Fruit fly (Drosophila melanogaster) whole organism, prepupa: Measurements from ENCODE around the gene kibra.

ENCODE experiments used
- CG10669 ChIP-seq: fragments of 200-800 bp; sonication (Bioruptor generic); optimal IDR thresholded peaks from 3 replicates; lab custom pipeline; 2018; ENCODE audit warnings: missing biosample characterization, mild to moderate bottlenecking, missing genetic modification characterization, moderate library complexity
- CG11294 ChIP-seq: fragments of 200-800 bp; sonication (Bioruptor generic); IDR thresholded peaks from 2 replicates; pipeline ENCODE4 v1.3.6; 2022; ENCODE audit warnings: missing biosample characterization, missing genetic modification characterization
- CG11762 ChIP-seq: fragments of 200-800 bp; sonication (Bioruptor generic); optimal IDR thresholded peaks from 3 replicates; lab custom pipeline; 2016; ENCODE audit warnings: missing biosample characterization, missing genetic modification characterization; ENCODE audit not compliant: insufficient read depth
- CG11902 ChIP-seq: fragments of 200-800 bp; sonication (Bioruptor generic); optimal IDR thresholded peaks from 3 replicates; lab custom pipeline; 2016; ENCODE audit warnings: missing biosample characterization, missing genetic modification characterization
- CG15336 ChIP-seq: fragments of 200-800 bp; sonication (Bioruptor generic); IDR thresholded peaks from 2 replicates; pipeline ENCODE4 v1.3.6; 2022; ENCODE audit warnings: missing biosample characterization, missing genetic modification characterization
- CG1621 ChIP-seq: fragments of 200-800 bp; sonication (Bioruptor generic); optimal IDR thresholded peaks from 3 replicates; lab custom pipeline; 2018; ENCODE audit warnings: missing biosample characterization, mild to moderate bottlenecking, missing genetic modification characterization
- CG3032 ChIP-seq: fragments of 200-800 bp; optimal IDR thresholded peaks from 2 replicates; lab custom pipeline; 2019; ENCODE audit warnings: missing biosample characterization, mild to moderate bottlenecking, missing genetic modification characterization, moderate library complexity
- CG32006 ChIP-seq: fragments of 200-800 bp; sonication (Bioruptor generic); optimal IDR thresholded peaks from 3 replicates; lab custom pipeline; 2017; ENCODE audit warnings: missing biosample characterization, mild to moderate bottlenecking, missing genetic modification characterization
- CG34406 ChIP-seq: fragments of 200-800 bp; sonication (Bioruptor generic); optimal IDR thresholded peaks from 3 replicates; lab custom pipeline; 2016; ENCODE audit warnings: missing biosample characterization, missing genetic modification characterization
- CG3919 ChIP-seq: fragments of 200-800 bp; sonication (Bioruptor generic); optimal IDR thresholded peaks from 3 replicates; lab custom pipeline; 2016; ENCODE audit warnings: missing biosample characterization, missing genetic modification characterization
- CG4318 ChIP-seq: fragments of 200-800 bp; sonication (Bioruptor generic); optimal IDR thresholded peaks from 3 replicates; lab custom pipeline; 2017; ENCODE audit warnings: missing biosample characterization, mild to moderate bottlenecking, missing genetic modification characterization
- CG6163 ChIP-seq: fragments of 200-800 bp; sonication (Bioruptor generic); IDR thresholded peaks from 3 replicates; pipeline ENCODE4 v1.3.6; 2022; ENCODE audit warnings: missing biosample characterization, missing genetic modification characterization
- CG6276 ChIP-seq: fragments of 200-800 bp; sonication (Bioruptor generic); optimal IDR thresholded peaks from 2 replicates; lab custom pipeline; 2017; ENCODE audit warnings: missing biosample characterization, mild to moderate bottlenecking, missing genetic modification characterization
- CG6792 ChIP-seq: fragments of 200-800 bp; sonication (Bioruptor generic); optimal IDR thresholded peaks from 3 replicates; lab custom pipeline; 2016; ENCODE audit warnings: missing biosample characterization, missing genetic modification characterization
- CG6808 ChIP-seq: fragments of 200-800 bp; sonication (Bioruptor generic); optimal IDR thresholded peaks from 3 replicates; lab custom pipeline; 2017; ENCODE audit warnings: missing biosample characterization, missing genetic modification characterization, mild to moderate bottlenecking, moderate library complexity, missing genetic modification reagents
- CG6854 ChIP-seq: fragments of 200-800 bp; sonication (Bioruptor generic); optimal IDR thresholded peaks from 2 replicates; lab custom pipeline; 2017; ENCODE audit warnings: missing biosample characterization, mild to moderate bottlenecking, missing genetic modification characterization
- CG7368 ChIP-seq: fragments of 200-800 bp; sonication (Bioruptor generic); optimal IDR thresholded peaks from 3 replicates; lab custom pipeline; 2016; ENCODE audit warnings: missing biosample characterization, missing genetic modification characterization
- CG8119 ChIP-seq: fragments of 200-800 bp; sonication (Bioruptor generic); IDR thresholded peaks from 3 replicates; pipeline ENCODE4 v1.3.6; 2022; ENCODE audit warnings: missing biosample characterization, missing genetic modification characterization
- CG8632 ChIP-seq: fragments of 200-800 bp; sonication (Bioruptor generic); optimal IDR thresholded peaks from 3 replicates; lab custom pipeline; 2016; ENCODE audit warnings: missing biosample characterization, missing genetic modification characterization
- Eip75B ChIP-seq: fragments of 200-800 bp; sonication (Bioruptor generic); optimal IDR thresholded peaks from 3 replicates; lab custom pipeline; 2016; ENCODE audit warnings: missing biosample characterization, missing genetic modification characterization
- Eip78C ChIP-seq: fragments of 200-800 bp; sonication (Bioruptor generic); peaks from one replicate; lab custom pipeline; 2016; ENCODE audit warnings: missing biosample characterization, missing genetic modification characterization
- Eip93F ChIP-seq: fragments of 200-800 bp; sonication (Bioruptor generic); optimal IDR thresholded peaks from 2 replicates; lab custom pipeline; 2016; ENCODE audit warnings: missing biosample characterization, mild to moderate bottlenecking, missing genetic modification characterization
- Ets96B ChIP-seq: fragments of 200-800 bp; optimal IDR thresholded peaks from 2 replicates; lab custom pipeline; 2019; ENCODE audit warnings: missing biosample characterization, mild to moderate bottlenecking, missing genetic modification characterization, moderate library complexity
- Gug ChIP-seq: fragments of 200-800 bp; sonication (Bioruptor generic); IDR thresholded peaks from 2 replicates; pipeline ENCODE4 v1.3.6; 2022; ENCODE audit warnings: missing biosample characterization, missing genetic modification characterization
- Hr38 ChIP-seq: sonication (Bioruptor generic); optimal IDR thresholded peaks from 2 replicates; lab custom pipeline; 2016; ENCODE audit warnings: missing biosample characterization, missing genetic modification characterization
- Hr39 ChIP-seq: fragments of 200-800 bp; sonication (Bioruptor generic); optimal IDR thresholded peaks from 2 replicates; lab custom pipeline; 2016; ENCODE audit warnings: missing biosample characterization, missing genetic modification characterization
- Hr4 ChIP-seq: fragments of 200-800 bp; sonication (Bioruptor generic); optimal IDR thresholded peaks from 3 replicates; lab custom pipeline; 2016; ENCODE audit warnings: missing biosample characterization, missing genetic modification characterization
- Lpt ChIP-seq: fragments of 200-800 bp; sonication (Bioruptor generic); optimal IDR thresholded peaks from 3 replicates; lab custom pipeline; 2016; ENCODE audit warnings: missing biosample characterization, missing genetic modification characterization
- Met ChIP-seq: fragments of 200-800 bp; sonication (Bioruptor generic); optimal IDR thresholded peaks from 3 replicates; lab custom pipeline; 2016; ENCODE audit warnings: missing biosample characterization, missing genetic modification characterization
- OdsH ChIP-seq: fragments of 200-800 bp; sonication (Bioruptor generic); optimal IDR thresholded peaks from 3 replicates; lab custom pipeline; 2016; ENCODE audit warnings: missing biosample characterization, missing genetic modification characterization
- Smox ChIP-seq: fragments of 200-800 bp; sonication (Bioruptor generic); optimal IDR thresholded peaks from 3 replicates; lab custom pipeline; 2016; ENCODE audit warnings: missing biosample characterization, missing genetic modification characterization
- Sox102F ChIP-seq: fragments of 200-800 bp; sonication (Bioruptor generic); optimal IDR thresholded peaks from 2 replicates; lab custom pipeline; 2016; ENCODE audit warnings: missing biosample characterization, mild to moderate bottlenecking, missing genetic modification characterization
- Sox15 ChIP-seq: fragments of 200-800 bp; sonication (Bioruptor generic); optimal IDR thresholded peaks from 3 replicates; lab custom pipeline; 2016; ENCODE audit warnings: missing biosample characterization, missing genetic modification characterization
- achi ChIP-seq: fragments of 200-800 bp; sonication (Bioruptor generic); optimal IDR thresholded peaks from 3 replicates; lab custom pipeline; 2016; ENCODE audit warnings: missing biosample characterization, missing genetic modification characterization
- acj6 ChIP-seq: fragments of 200-800 bp; sonication (Bioruptor generic); optimal IDR thresholded peaks from 3 replicates; lab custom pipeline; 2016; ENCODE audit warnings: missing biosample characterization, missing genetic modification characterization
- cyc ChIP-seq: fragments of 200-800 bp; sonication (Bioruptor generic); optimal IDR thresholded peaks from 3 replicates; lab custom pipeline; 2016; ENCODE audit warnings: missing biosample characterization, missing genetic modification characterization
- dac ChIP-seq: fragments of 200-800 bp; sonication (Bioruptor generic); optimal IDR thresholded peaks from 2 replicates; lab custom pipeline; 2017; ENCODE audit warnings: missing biosample characterization, mild to moderate bottlenecking, missing genetic modification characterization
- dsx ChIP-seq: fragments of 200-800 bp; optimal IDR thresholded peaks from 3 replicates; lab custom pipeline; 2019; ENCODE audit warnings: missing biosample characterization, mild to moderate bottlenecking, missing genetic modification characterization, moderate library complexity; ENCODE audit not compliant: poor library complexity, severe bottlenecking
- eg ChIP-seq: fragments of 200-800 bp; sonication (Bioruptor generic); IDR thresholded peaks from 3 replicates; pipeline ENCODE4 v1.3.6; 2022; ENCODE audit warnings: missing biosample characterization, missing genetic modification characterization
- esn ChIP-seq: fragments of 200-800 bp; sonication (Bioruptor generic); optimal IDR thresholded peaks from 2 replicates; lab custom pipeline; 2016; ENCODE audit warnings: missing biosample characterization, mild to moderate bottlenecking, missing genetic modification characterization, moderate library complexity
- fd59A ChIP-seq: fragments of 200-800 bp; sonication (Bioruptor generic); optimal IDR thresholded peaks from 2 replicates; lab custom pipeline; 2017; ENCODE audit warnings: missing biosample characterization, mild to moderate bottlenecking, missing genetic modification characterization, missing genetic modification reagents
- fkh ChIP-seq: fragments of 200-800 bp; sonication (Bioruptor generic); optimal IDR thresholded peaks from 3 replicates; lab custom pipeline; 2017; ENCODE audit warnings: missing biosample characterization, mild to moderate bottlenecking, missing genetic modification characterization, moderate library complexity
- lz ChIP-seq: fragments of 200-800 bp; sonication (Bioruptor generic); optimal IDR thresholded peaks from 3 replicates; lab custom pipeline; 2016; ENCODE audit warnings: missing biosample characterization, missing genetic modification characterization
- net ChIP-seq: fragments of 200-800 bp; sonication (Bioruptor generic); optimal IDR thresholded peaks from 3 replicates; lab custom pipeline; 2016; ENCODE audit warnings: missing biosample characterization, missing genetic modification characterization
- pdm3 ChIP-seq: fragments of 200-800 bp; sonication (Bioruptor generic); optimal IDR thresholded peaks from 3 replicates; lab custom pipeline; 2016; ENCODE audit warnings: missing biosample characterization, missing genetic modification characterization
- salr ChIP-seq, 2 experiments: fragments of 200-800 bp; sonication (Bioruptor generic); optimal IDR thresholded peaks; 3 replicates each; lab custom pipeline; 2016 to 2018; ENCODE audit warnings: missing biosample characterization in 2 of 2, missing genetic modification characterization in 2 of 2, mild to moderate bottlenecking in 1 of 2
- spab ChIP-seq: fragments of 200-800 bp; sonication (Bioruptor generic); optimal IDR thresholded peaks from 2 replicates; lab custom pipeline; 2017; ENCODE audit warnings: missing biosample characterization, mild to moderate bottlenecking, missing genetic modification characterization, missing genetic modification reagents
- ss ChIP-seq, 2 experiments: fragments of 200-800 bp; sonication (Bioruptor generic); optimal IDR thresholded peaks; 2 replicates in 1 of 2; 3 replicates in 1 of 2; lab custom pipeline; 2017 to 2018; ENCODE audit warnings: mild to moderate bottlenecking in 2 of 2, missing biosample characterization in 2 of 2, missing genetic modification characterization in 2 of 2, moderate library complexity in 1 of 2
- svp ChIP-seq: fragments of 200-800 bp; sonication (Bioruptor generic); peaks from one replicate; lab custom pipeline; 2016; ENCODE audit warnings: missing biosample characterization, missing genetic modification characterization
- topi ChIP-seq: fragments of 200-800 bp; sonication (Bioruptor generic); optimal IDR thresholded peaks from 3 replicates; lab custom pipeline; 2016; ENCODE audit warnings: missing biosample characterization, missing genetic modification characterization
- vri ChIP-seq: fragments of 200-800 bp; sonication (Bioruptor generic); optimal IDR thresholded peaks from 3 replicates; lab custom pipeline; 2016; ENCODE audit warnings: missing biosample characterization, mild to moderate bottlenecking, missing genetic modification characterization

The kibra gene

dm6 chr3R:14711447-14712163, 12.5 kb downstream of the kibra start:
- peak; percentile 18 for TF ChIP-seq topi
- TF ChIP-seq acj6 (GFP tag; lab: Kevin White, UChicago), result peak; percentile 54
- TF ChIP-seq Hr39 (GFP tag; lab: Kevin White, UChicago), result no peak
- no peak for TF ChIP-seq CG4318 (GFP tag; lab: Kevin White, UChicago)
- 0 out of 2 replicates have a peak, but pooled peaks have one; percentile 19 for TF ChIP-seq CG11294
- peak; percentile 46; the same call in 1 of the 3 replicates for TF ChIP-seq CG6163 (GFP tag; lab: Robert Waterston, UW)
- TF ChIP-seq CG8632 (GFP tag; lab: Kevin White, UChicago), result peak; percentile 61
- no peak for TF ChIP-seq cyc
- peak; percentile 11 for TF ChIP-seq net
- TF ChIP-seq lz (GFP tag; lab: Kevin White, UChicago), result peak; percentile 14
- TF ChIP-seq Eip78C (GFP tag; lab: Kevin White, UChicago), result peak; percentile 90
- peak; percentile 58 for TF ChIP-seq CG6792 (GFP tag; lab: Kevin White, UChicago)
- peak; percentile 33 for TF ChIP-seq spab (GFP tag; lab: Kevin White, UChicago)
- peak; percentile 26 for TF ChIP-seq CG1621
- TF ChIP-seq CG6854, result no peak
- peak; percentile 23 for TF ChIP-seq CG3032
- TF ChIP-seq CG3919 (GFP tag; lab: Kevin White, UChicago), result peak; percentile 39
- TF ChIP-seq fkh (GFP tag; lab: Kevin White, UChicago), result no peak
- TF ChIP-seq dac (GFP tag; lab: Kevin White, UChicago), result no peak
- no peak for TF ChIP-seq Eip93F (GFP tag; lab: Kevin White, UChicago)
- peak; percentile 47 for TF ChIP-seq Eip75B (GFP tag; lab: Kevin White, UChicago)
- peak; percentile 26 for TF ChIP-seq esn (GFP tag; lab: Kevin White, UChicago)
- TF ChIP-seq CG6276 (GFP tag; lab: Kevin White, UChicago), result no peak
- peak; percentile 45; the same call in 1 of the 3 replicates for TF ChIP-seq CG8119 (GFP tag; lab: Robert Waterston, UW)
- no peak for TF ChIP-seq CG32006 (GFP tag; lab: Kevin White, UChicago)
- TF ChIP-seq vri (GFP tag; lab: Kevin White, UChicago), result no peak
- TF ChIP-seq Sox102F (GFP tag; lab: Kevin White, UChicago), result peak; percentile 29
- peak; percentile 50 for TF ChIP-seq CG34406 (GFP tag; lab: Kevin White, UChicago)
- peak in 1 of 2 experiments; percentile 35 for TF ChIP-seq ss (GFP tag; optimal IDR thresholded peaks at IDR 0.05; lab: Kevin White, UChicago)
- peak; percentile 40 for TF ChIP-seq CG6808 (GFP tag; lab: Kevin White, UChicago)
- peak; percentile 54 for TF ChIP-seq Ets96B (tag; lab: Kevin White, UChicago)
- no peak for TF ChIP-seq Hr4 (GFP tag; lab: Kevin White, UChicago)
- peak; percentile 66 for TF ChIP-seq CG15336 (GFP tag; lab: Robert Waterston, UW)
- peak; percentile 68; the same call in 2 of the 3 replicates for TF ChIP-seq eg
- TF ChIP-seq Hr38 (GFP tag; lab: Kevin White, UChicago), result no peak
- TF ChIP-seq CG11902 (GFP tag; lab: Kevin White, UChicago), result no peak
- TF ChIP-seq Smox (GFP tag; lab: Kevin White, UChicago), result peak; percentile 26
- no peak for TF ChIP-seq salr (GFP tag; optimal IDR thresholded peaks at IDR 0.05; lab: Kevin White, UChicago)
- no peak for TF ChIP-seq fd59A
- peak; percentile 15 for TF ChIP-seq CG11762 (GFP tag; lab: Kevin White, UChicago)
- peak; percentile 27 for TF ChIP-seq Sox15 (GFP tag; lab: Kevin White, UChicago)
- TF ChIP-seq Met (GFP tag; lab: Kevin White, UChicago), result peak; percentile 25
- no peak for TF ChIP-seq Lpt
- no peak for TF ChIP-seq Gug (GFP tag; lab: Robert Waterston, UW)
- no peak for TF ChIP-seq svp (GFP tag; lab: Kevin White, UChicago)
- peak; percentile 14 for TF ChIP-seq dsx
- peak; percentile 39 for TF ChIP-seq achi (GFP tag; lab: Kevin White, UChicago)
- peak; percentile 1 for TF ChIP-seq CG7368 (GFP tag; lab: Kevin White, UChicago)
- peak; percentile 26 for TF ChIP-seq pdm3 (GFP tag; lab: Kevin White, UChicago)
- peak; percentile 29 for TF ChIP-seq OdsH
- peak; percentile 43 for TF ChIP-seq CG10669 (GFP tag; lab: Kevin White, UChicago)
